Fruit fly (Drosophila melanogaster): ENCODE results near the gene neo.

The neo gene

dm6 chr3R:29785242-29785641 is 33.7 kb upstream of the neo start:
- 0 out of 3 replicates have a peak, but pooled peaks have one; percentile 22 for TF ChIP-seq H15 (GFP tag; IDR thresholded peaks at IDR 0.05)
- 0 out of 2 replicates have a peak, but pooled peaks have one; percentile 10 for TF ChIP-seq CG4404 (GFP tag; IDR thresholded peaks at IDR 0.05)
- no peak for TF ChIP-seq HLHmδ (GFP tag; optimal IDR thresholded peaks at IDR 0.05)
- TF ChIP-seq Med (GFP tag): peak; percentile 13
- TF ChIP-seq CG42726 (GFP tag; IDR thresholded peaks at IDR 0.05; ENCODE audit: partially characterized antibody): no peak
- no peak for TF ChIP-seq Deaf1 (tag; optimal IDR thresholded peaks at IDR 0.05)

dm6 chr3R:29786016-29786996 is 32.6 kb upstream of the neo start:
- peak; percentile 14 for TF ChIP-seq fd96Cb (tag; optimal IDR thresholded peaks at IDR 0.05)
- peak; percentile 14; the same call in 1 of the 2 replicates for TF ChIP-seq CG6689 (GFP tag; IDR thresholded peaks at IDR 0.05)
- TF ChIP-seq CG17359 (tag; optimal IDR thresholded peaks at IDR 0.05): peak; percentile 14
- peak; percentile 24; the same call in 1 of the 2 replicates for TF ChIP-seq Ada2b (GFP tag; IDR thresholded peaks at IDR 0.05)
- TF ChIP-seq CG15696 (tag; optimal IDR thresholded peaks at IDR 0.05): no peak
- 0 out of 3 replicates have a peak, but pooled peaks have one; percentile 33 for TF ChIP-seq jigr1 (GFP tag; IDR thresholded peaks at IDR 0.05)
- TF ChIP-seq slbo (GFP tag; IDR thresholded peaks at IDR 0.05): peak; percentile 34; the same call in 1 of the 2 replicates
- TF ChIP-seq phol (tag; optimal IDR thresholded peaks at IDR 0.05): peak; percentile 26
- no peak for TF ChIP-seq CG12219 (GFP tag; optimal IDR thresholded peaks at IDR 0.05)
- no peak for TF ChIP-seq toy (GFP tag; IDR thresholded peaks at IDR 0.05)
- TF ChIP-seq bab2 (GFP tag; optimal IDR thresholded peaks at IDR 0.05): peak; percentile 18
- TF ChIP-seq CG2889 (GFP tag; IDR thresholded peaks at IDR 0.05): 0 out of 3 replicates have a peak, but pooled peaks have one; percentile 9
- TF ChIP-seq Max (GFP tag; optimal IDR thresholded peaks at IDR 0.05): peak; percentile 6
- TF ChIP-seq lola (GFP tag; optimal IDR thresholded peaks at IDR 0.05): no peak
- peak; percentile 26; the same call in 1 of the 2 replicates for TF ChIP-seq HLH3B (GFP tag; IDR thresholded peaks at IDR 0.05)
- 0 out of 2 replicates have a peak, but pooled peaks have one; percentile 30 for TF ChIP-seq E2f1 (GFP tag; IDR thresholded peaks at IDR 0.05)
- no peak for TF ChIP-seq CG13424 (tag; optimal IDR thresholded peaks at IDR 0.05)
- TF ChIP-seq Med (GFP tag): peak; percentile 71
- TF ChIP-seq Ets97D (GFP tag; optimal IDR thresholded peaks at IDR 0.05): no peak
- peak; percentile 54 for TF ChIP-seq Drgx (GFP tag; IDR thresholded peaks at IDR 0.05)
- TF ChIP-seq ci (GFP tag; IDR thresholded peaks at IDR 0.05): peak; percentile 54; the same call in 2 of the 3 replicates
- TF ChIP-seq Ets65A (GFP tag): peak; percentile 87
- peak; percentile 57 for TF ChIP-seq crol (GFP tag; IDR thresholded peaks at IDR 0.05)
- TF ChIP-seq CG17328 (GFP tag; IDR thresholded peaks at IDR 0.05): peak; percentile 28; the same call in 1 of the 2 replicates
- TF ChIP-seq CG14441 (GFP tag; IDR thresholded peaks at IDR 0.05): peak; percentile 56
- 0 out of 3 replicates have a peak, but pooled peaks have one; percentile 47 for TF ChIP-seq CG3726 (GFP tag; IDR thresholded peaks at IDR 0.05)
- 0 out of 3 replicates have a peak, but pooled peaks have one; percentile 31 for TF ChIP-seq row (GFP tag; IDR thresholded peaks at IDR 0.05)
- TF ChIP-seq lbe (GFP tag; optimal IDR thresholded peaks at IDR 0.05): peak; percentile 80
- TF ChIP-seq ttk (GFP tag; IDR thresholded peaks at IDR 0.05): 0 out of 2 replicates have a peak, but pooled peaks have one; percentile 28
- TF ChIP-seq hkb (optimal IDR thresholded peaks at IDR 0.05): no peak
- peak; percentile 41; the same call in 1 of the 2 replicates for TF ChIP-seq hkb (GFP tag; IDR thresholded peaks at IDR 0.05)
- TF ChIP-seq CG4854 (GFP tag; optimal IDR thresholded peaks at IDR 0.05): peak; percentile 2
- no peak for TF ChIP-seq CG13894 (tag; optimal IDR thresholded peaks at IDR 0.05)
- 0 out of 3 replicates have a peak, but pooled peaks have one; percentile 27 for TF ChIP-seq CG11695 (GFP tag; IDR thresholded peaks at IDR 0.05)
- no peak for TF ChIP-seq CG42726 (GFP tag; IDR thresholded peaks at IDR 0.05; ENCODE audit: partially characterized antibody)
- TF ChIP-seq pan (optimal IDR thresholded peaks at IDR 0.05): no peak
- TF ChIP-seq pan (GFP tag; optimal IDR thresholded peaks at IDR 0.05 in 1 of 2, IDR thresholded peaks at IDR 0.05 in 1 of 2): peak in 1 of 2 experiments; percentile 57
- TF ChIP-seq corto (GFP tag; optimal IDR thresholded peaks at IDR 0.05): peak; percentile 46
- TF ChIP-seq ind (GFP tag; optimal IDR thresholded peaks at IDR 0.05): peak; percentile 16
- no peak for TF ChIP-seq prd (optimal IDR thresholded peaks at IDR 0.05)
- TF ChIP-seq prd (GFP tag; IDR thresholded peaks at IDR 0.05): peak; percentile 49; the same call in 1 of the 3 replicates
- TF ChIP-seq kay (GFP tag; optimal IDR thresholded peaks at IDR 0.05): peak; percentile 5

Data from whole organism, embryonic.